Worm (Caenorhabditis elegans): ENCODE measurements around the gene fozi-1.
A peak's percentile ranks its signal among the peaks of the same experiment; 100 is the strongest.

Gene fozi-1

ce11 chrIII:9319641-9320040 is 38.1 kb downstream of the fozi-1 start, which contains the start of gene C40H1.9:
TSS of gene C40H1.9 (plus strand) at chrIII:9319941.
- TF ChIP-seq F13H6.1 (tag; optimal IDR thresholded peaks at IDR 0.05) (no peak), ztf-4 (tag; optimal IDR thresholded peaks at IDR 0.05) (no peak), peb-1 (tag; optimal IDR thresholded peaks at IDR 0.05) (no peak), nhr-23 (tag; optimal IDR thresholded peaks at IDR 0.05) (no peak), elt-1 (tag; optimal IDR thresholded peaks at IDR 0.05) (no peak), lin-11 (tag; optimal IDR thresholded peaks at IDR 0.05) (no peak)

- TF ChIP-seq ztf-1 (GFP tag; conservative IDR thresholded peaks at IDR 0.05) (no peak), mab-5 (tag; optimal IDR thresholded peaks at IDR 0.05) (no peak), dmd-4 (tag; optimal IDR thresholded peaks at IDR 0.05) (no peak), nhr-11 (tag; optimal IDR thresholded peaks at IDR 0.05) (no peak), elt-1 (tag; optimal IDR thresholded peaks at IDR 0.05) (no peak), crh-2 (tag; optimal IDR thresholded peaks at IDR 0.05) (no peak), zag-1 (tag; optimal IDR thresholded peaks at IDR 0.05) (no peak)
These were observed 40.4 kb downstream of the fozi-1 start, which contains the start of gene cpb-1 for ce11 chrIII:9322010-9322409. TSS of gene cpb-1 (plus strand) at chrIII:9322310.

- no peak for TF ChIP-seq peb-1 (tag; optimal IDR thresholded peaks at IDR 0.05)
- TF ChIP-seq blmp-1 (tag; optimal IDR thresholded peaks at IDR 0.05; ENCODE audit: insufficient read depth), result no peak
- no peak for TF ChIP-seq snpc-4 (tag; optimal IDR thresholded peaks at IDR 0.05)
- TF ChIP-seq nhr-21 (tag; optimal IDR thresholded peaks at IDR 0.05), result no peak
- no peak for TF ChIP-seq ceh-16 (tag; optimal IDR thresholded peaks at IDR 0.05)
- TF ChIP-seq nhr-6 (tag; optimal IDR thresholded peaks at IDR 0.05), result no peak
- no peak for TF ChIP-seq lsy-2 (tag; optimal IDR thresholded peaks at IDR 0.05)
- no peak for TF ChIP-seq crh-2 (tag; optimal IDR thresholded peaks at IDR 0.05)
- TF ChIP-seq ztf-11 (tag; optimal IDR thresholded peaks at IDR 0.05), result no peak
- TF ChIP-seq sma-3 (GFP tag; optimal IDR thresholded peaks at IDR 0.05), result no peak
These were observed 43.1 kb downstream of the fozi-1 start, which contains the start of gene C40H1.7 for ce11 chrIII:9324724-9325123. TSS of gene C40H1.7 (plus strand) at chrIII:9325024.

DNA sequence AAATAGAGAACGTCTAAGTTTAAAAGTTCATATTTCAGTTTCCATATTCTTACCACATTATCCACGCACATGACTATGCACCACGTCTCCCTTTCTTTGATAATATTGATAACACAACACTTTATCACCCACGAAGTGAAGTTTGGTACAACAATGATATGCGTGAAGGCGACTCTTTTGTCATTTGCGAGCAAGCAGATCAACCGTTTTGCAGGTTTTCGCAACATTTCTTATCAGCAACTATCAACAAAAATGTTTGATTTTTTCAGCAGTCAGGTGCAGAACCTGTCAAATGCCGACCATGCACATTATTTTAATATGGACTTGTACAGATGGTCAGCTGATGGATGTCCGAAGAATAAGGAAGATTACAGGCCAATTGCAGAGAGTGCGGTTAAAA is 44.9 kb downstream of the fozi-1 start:
- TF ChIP-seq elt-3 (tag; optimal IDR thresholded peaks at IDR 0.05) (no peak), sem-4 (tag; optimal IDR thresholded peaks at IDR 0.05) (no peak), nhr-10 (tag; optimal IDR thresholded peaks at IDR 0.05) (no peak), R02D3.7 (tag; optimal IDR thresholded peaks at IDR 0.05) (no peak), lin-39 (tag; optimal IDR thresholded peaks at IDR 0.05) (no peak), egl-27 (tag; optimal IDR thresholded peaks at IDR 0.05) (no peak), ama-1 (optimal IDR thresholded peaks at IDR 0.05) (no peak), aly-2 (tag; optimal IDR thresholded peaks at IDR 0.05) (no peak), nhr-237 (tag; optimal IDR thresholded peaks at IDR 0.05) (no peak), snpc-4 (tag; optimal IDR thresholded peaks at IDR 0.05) (no peak), ZK546.5 (tag; optimal IDR thresholded peaks at IDR 0.05) (no peak), sma-3 (GFP tag; optimal IDR thresholded peaks at IDR 0.05) (peak; percentile 34), dmd-4 (tag; optimal IDR thresholded peaks at IDR 0.05) (no peak), nhr-77 (tag; optimal IDR thresholded peaks at IDR 0.05) (no peak), ztf-1 (GFP tag; conservative IDR thresholded peaks at IDR 0.05) (no peak), nhr-21 (tag; optimal IDR thresholded peaks at IDR 0.05) (no peak), gmeb-1 (tag; optimal IDR thresholded peaks at IDR 0.05) (peak; percentile 44), C34F6.9 (tag; optimal IDR thresholded peaks at IDR 0.05) (no peak), crh-2 (tag; optimal IDR thresholded peaks at IDR 0.05) (peak; percentile 87), ztf-4 (tag; optimal IDR thresholded peaks at IDR 0.05) (no peak), nhr-25 (tag; optimal IDR thresholded peaks at IDR 0.05) (no peak), sma-9 (GFP tag; optimal IDR thresholded peaks at IDR 0.05) (peak; percentile 72), sma-9 (tag; optimal IDR thresholded peaks at IDR 0.05) (no peak), nhr-6 (tag; optimal IDR thresholded peaks at IDR 0.05) (no peak), fos-1 (tag; optimal IDR thresholded peaks at IDR 0.05) (peak; percentile 93), peb-1 (tag; optimal IDR thresholded peaks at IDR 0.05) (no peak), nhr-129 (tag; optimal IDR thresholded peaks at IDR 0.05) (no peak), unc-62 (GFP tag; optimal IDR thresholded peaks at IDR 0.05) (no peak), blmp-1 (tag; optimal IDR thresholded peaks at IDR 0.05; ENCODE audit: insufficient read depth) (no peak), elt-1 (tag; optimal IDR thresholded peaks at IDR 0.05) (no peak), F13H6.1 (tag; optimal IDR thresholded peaks at IDR 0.05) (peak; percentile 12), lin-13 (GFP tag; optimal IDR thresholded peaks at IDR 0.05) (no peak), mbf-1 (tag; optimal IDR thresholded peaks at IDR 0.05) (no peak), lsy-2 (tag; optimal IDR thresholded peaks at IDR 0.05) (no peak), nhr-11 (tag; optimal IDR thresholded peaks at IDR 0.05) (no peak), Y55F3AM.14 (GFP tag; optimal IDR thresholded peaks at IDR 0.05) (no peak), ztf-11 (tag; optimal IDR thresholded peaks at IDR 0.05) (no peak)

All from whole organism, L2 larva.